Fruit fly (Drosophila melanogaster) whole organism, embryonic: ENCODE results near the gene CG6443.

Experiments used
- Asciz ChIP-seq: fragments of 200-800 bp; sonication (Bioruptor generic); optimal IDR thresholded peaks from 2 replicates; lab custom pipeline; 2017; ENCODE audit warnings: missing biosample characterization, mild to moderate bottlenecking, missing genetic modification characterization, missing genetic modification reagents
- Atf-2 ChIP-seq: fragments of 200-800 bp; sonication (Bioruptor generic); optimal IDR thresholded peaks from 2 replicates; lab custom pipeline; 2016; ENCODE audit warnings: missing biosample characterization, missing genetic modification characterization
- CG10209 ChIP-seq: fragments of 200-800 bp; sonication (Bioruptor generic); optimal IDR thresholded peaks from 3 replicates; lab custom pipeline; 2017; ENCODE audit warnings: missing biosample characterization, mild to moderate bottlenecking, missing genetic modification characterization, missing genetic modification reagents
- CG11696 ChIP-seq: fragments of 200-800 bp; sonication (Bioruptor generic); IDR thresholded peaks from 2 replicates; pipeline ENCODE4 v1.3.6; 2022; ENCODE audit warnings: missing biosample characterization, missing genetic modification characterization
- CG11723 ChIP-seq: fragments of 200-800 bp; sonication (Bioruptor generic); optimal IDR thresholded peaks from 2 replicates; lab custom pipeline; 2017; ENCODE audit warnings: missing biosample characterization, mild to moderate bottlenecking, missing genetic modification characterization
- CG1233 ChIP-seq: fragments of 200-800 bp; sonication (Bioruptor generic); optimal IDR thresholded peaks from 4 replicates; lab custom pipeline; 2018; ENCODE audit warnings: missing biosample characterization, mild to moderate bottlenecking, missing genetic modification characterization
- CG15269 ChIP-seq: fragments of 200-800 bp; sonication (Bioruptor generic); optimal IDR thresholded peaks from 2 replicates; lab custom pipeline; 2018; ENCODE audit warnings: missing biosample characterization, mild to moderate bottlenecking, missing genetic modification characterization, moderate library complexity
- CG15479 ChIP-seq: fragments of 200-800 bp; sonication (Bioruptor generic); optimal IDR thresholded peaks from 3 replicates; lab custom pipeline; 2019; ENCODE audit warnings: missing biosample characterization, mild to moderate bottlenecking, missing genetic modification characterization, moderate library complexity
- CG15696 ChIP-seq: fragments of 200-800 bp; sonication (Bioruptor generic); optimal IDR thresholded peaks from 2 replicates; lab custom pipeline; 2019; ENCODE audit warnings: missing biosample characterization, mild to moderate bottlenecking, missing genetic modification characterization, moderate library complexity
- CG1603 ChIP-seq: fragments of 200-800 bp; sonication (Bioruptor generic); optimal IDR thresholded peaks from 2 replicates; lab custom pipeline; 2019; ENCODE audit warnings: missing biosample characterization, mild to moderate bottlenecking, missing genetic modification characterization, moderate library complexity
- CG17612 ChIP-seq: fragments of 200-800 bp; sonication (Bioruptor generic); IDR thresholded peaks from 2 replicates; pipeline ENCODE4 v1.3.6; 2022; ENCODE audit warnings: missing biosample characterization, missing genetic modification characterization
- CG17912 ChIP-seq: fragments of 200-800 bp; sonication (Bioruptor generic); optimal IDR thresholded peaks from 2 replicates; lab custom pipeline; 2018; ENCODE audit warnings: missing biosample characterization, mild to moderate bottlenecking, missing genetic modification characterization
- CG2875 ChIP-seq: fragments of 200-800 bp; sonication (Bioruptor generic); optimal IDR thresholded peaks from 2 replicates; lab custom pipeline; 2017; ENCODE audit warnings: missing biosample characterization, mild to moderate bottlenecking, missing genetic modification characterization, missing genetic modification reagents
- CG3163 ChIP-seq: fragments of 200-800 bp; sonication (Bioruptor generic); optimal IDR thresholded peaks from 3 replicates; lab custom pipeline; 2016; ENCODE audit warnings: missing biosample characterization, missing genetic modification characterization
- CG32767 ChIP-seq: fragments of 200-800 bp; sonication (Bioruptor generic); IDR thresholded peaks from 2 replicates; pipeline ENCODE4 v1.3.6; 2022; ENCODE audit warnings: missing biosample characterization, missing genetic modification characterization
- CG4854 ChIP-seq: fragments of 200-800 bp; sonication (Bioruptor generic); optimal IDR thresholded peaks from 2 replicates; lab custom pipeline; 2016; ENCODE audit warnings: missing biosample characterization, missing genetic modification characterization, inconsistent platforms
- CG6175 ChIP-seq: fragments of 200-800 bp; sonication (Bioruptor generic); IDR thresholded peaks from 3 replicates; pipeline ENCODE4 v1.3.6; 2022; ENCODE audit warnings: missing biosample characterization, missing genetic modification characterization
- CG6765 ChIP-seq: fragments of 200-800 bp; sonication (Bioruptor generic); optimal IDR thresholded peaks from 3 replicates; lab custom pipeline; 2017; ENCODE audit warnings: missing biosample characterization, mild to moderate bottlenecking, missing genetic modification characterization
- CG7271 ChIP-seq: fragments of 200-800 bp; sonication (Bioruptor generic); optimal IDR thresholded peaks from 2 replicates; lab custom pipeline; 2018; ENCODE audit warnings: missing biosample characterization, mild to moderate bottlenecking, missing genetic modification characterization, moderate library complexity
- CG7357 ChIP-seq: fragments of 200-800 bp; sonication (Bioruptor generic); IDR thresholded peaks from 3 replicates; pipeline ENCODE4 v1.3.6; 2022; ENCODE audit warnings: missing biosample characterization, missing genetic modification characterization
- Camta ChIP-seq: fragments of 200-800 bp; sonication (Bioruptor generic); optimal IDR thresholded peaks from 2 replicates; lab custom pipeline; 2016; ENCODE audit warnings: missing biosample characterization, missing genetic modification characterization
- Dll ChIP-seq: fragments of 200-800 bp; sonication (Bioruptor generic); IDR thresholded peaks from 4 replicates; pipeline ENCODE4 v1.3.6; 2022; ENCODE audit warnings: missing biosample characterization, missing genetic modification characterization; ENCODE audit not compliant: partially characterized antibody
- Doc3 ChIP-seq: fragments of 200-800 bp; sonication (Bioruptor generic); IDR thresholded peaks from 3 replicates; pipeline ENCODE4 v1.3.6; 2022; ENCODE audit warnings: missing biosample characterization, missing genetic modification characterization; ENCODE audit not compliant: partially characterized antibody
- HLH54F ChIP-seq: fragments of 200-800 bp; sonication (Bioruptor generic); optimal IDR thresholded peaks from 3 replicates; lab custom pipeline; 2016; ENCODE audit warnings: missing biosample characterization, missing genetic modification characterization
- HmgD ChIP-seq: fragments of 200-800 bp; sonication (Bioruptor generic); optimal IDR thresholded peaks from 3 replicates; lab custom pipeline; 2016; ENCODE audit warnings: missing biosample characterization, missing genetic modification characterization
- Hsf ChIP-seq: fragments of 200-800 bp; sonication (Bioruptor generic); optimal IDR thresholded peaks from 3 replicates; lab custom pipeline; 2016; ENCODE audit warnings: missing biosample characterization, missing genetic modification characterization
- Jarid2 ChIP-seq: fragments of 200-800 bp; sonication (Bioruptor generic); optimal IDR thresholded peaks from 3 replicates; lab custom pipeline; 2017; ENCODE audit warnings: mild to moderate bottlenecking, missing biosample characterization, missing genetic modification reagents, missing genetic modification characterization
- Lim3 ChIP-seq: fragments of 200-800 bp; sonication (Bioruptor generic); IDR thresholded peaks from 2 replicates; pipeline ENCODE4 v1.3.6; 2022; ENCODE audit warnings: missing biosample characterization, missing genetic modification characterization
- Med ChIP-seq: fragments of 200-800 bp; sonication (Bioruptor generic); peaks from one replicate; lab custom pipeline; 2016; ENCODE audit warnings: missing biosample characterization, missing genetic modification characterization, mild to moderate bottlenecking, inconsistent platforms, moderate library complexity
- Mrtf ChIP-seq: fragments of 200-800 bp; sonication (Bioruptor generic); IDR thresholded peaks from 3 replicates; pipeline ENCODE4 v1.3.6; 2022; ENCODE audit warnings: missing biosample characterization, missing genetic modification characterization
- Sry-δ ChIP-seq: fragments of 200-800 bp; sonication (Bioruptor generic); optimal IDR thresholded peaks from 2 replicates; lab custom pipeline; 2016; ENCODE audit warnings: missing biosample characterization, missing genetic modification characterization
- bbx ChIP-seq: fragments of 200-800 bp; sonication (Bioruptor generic); IDR thresholded peaks from 2 replicates; pipeline ENCODE4 v1.3.6; 2022; ENCODE audit warnings: missing biosample characterization, missing genetic modification characterization; ENCODE audit not compliant: partially characterized antibody
- btn ChIP-seq: fragments of 200-800 bp; sonication (Bioruptor generic); optimal IDR thresholded peaks from 2 replicates; lab custom pipeline; 2016; ENCODE audit warnings: missing biosample characterization, missing genetic modification characterization
- chif ChIP-seq, 2 experiments: fragments of 200-800 bp; sonication (Bioruptor generic); optimal IDR thresholded peaks; 3 replicates each; lab custom pipeline; 2016; ENCODE audit warnings: missing biosample characterization in 2 of 2, missing genetic modification characterization in 2 of 2
- crc ChIP-seq: fragments of 200-800 bp; sonication (Bioruptor generic); optimal IDR thresholded peaks from 2 replicates; lab custom pipeline; 2016; ENCODE audit warnings: missing biosample characterization, missing genetic modification characterization
- cwo ChIP-seq: fragments of 200-800 bp; sonication (Bioruptor generic); optimal IDR thresholded peaks from 3 replicates; lab custom pipeline; 2017; ENCODE audit warnings: missing biosample characterization, missing genetic modification characterization, mild to moderate bottlenecking, moderate library complexity, missing genetic modification reagents
- gcm ChIP-seq: fragments of 200-800 bp; sonication (Bioruptor generic); optimal IDR thresholded peaks from 2 replicates; lab custom pipeline; 2019; ENCODE audit warnings: missing biosample characterization, mild to moderate bottlenecking, missing genetic modification characterization, moderate library complexity
- ken ChIP-seq: fragments of 200-800 bp; sonication (Bioruptor generic); IDR thresholded peaks from 3 replicates; pipeline ENCODE4 v1.3.6; 2022; ENCODE audit warnings: missing biosample characterization, missing genetic modification characterization
- lilli ChIP-seq: fragments of 200-800 bp; sonication (Bioruptor generic); optimal IDR thresholded peaks from 3 replicates; lab custom pipeline; 2016; ENCODE audit warnings: missing biosample characterization, missing genetic modification characterization
- maf-S ChIP-seq: fragments of 200-800 bp; sonication (Bioruptor generic); optimal IDR thresholded peaks from 2 replicates; lab custom pipeline; 2016; ENCODE audit warnings: missing biosample characterization, missing genetic modification characterization
- mirr ChIP-seq: fragments of 200-800 bp; sonication (Bioruptor generic); optimal IDR thresholded peaks from 3 replicates; lab custom pipeline; 2018; ENCODE audit warnings: missing biosample characterization, mild to moderate bottlenecking, missing genetic modification characterization
- nau ChIP-seq: fragments of 200-800 bp; sonication (Bioruptor generic); optimal IDR thresholded peaks from 3 replicates; lab custom pipeline; 2017; ENCODE audit warnings: missing biosample characterization, mild to moderate bottlenecking, missing genetic modification characterization, missing genetic modification reagents
- ranshi ChIP-seq: fragments of 200-800 bp; sonication (Bioruptor generic); IDR thresholded peaks from 2 replicates; pipeline ENCODE4 v1.3.6; 2022; ENCODE audit warnings: missing biosample characterization, missing genetic modification characterization
- schlank ChIP-seq: fragments of 200-800 bp; sonication (Bioruptor generic); optimal IDR thresholded peaks from 2 replicates; lab custom pipeline; 2018; ENCODE audit warnings: missing biosample characterization, mild to moderate bottlenecking, missing genetic modification characterization
- tll ChIP-seq, 2 experiments: fragments of 200-800 bp in 1 of 2; fragments of >200 bp in 1 of 2; sonication (Bioruptor generic) in 1 of 2; optimal IDR thresholded peaks; 2 replicates each; lab custom pipeline; 2017 to 2019; ENCODE audit warnings: missing biosample characterization in 2 of 2, missing genetic modification characterization in 2 of 2, mild to moderate bottlenecking in 1 of 2, moderate library complexity in 1 of 2
- ttk ChIP-seq: fragments of 200-800 bp; sonication (Bioruptor generic); IDR thresholded peaks from 2 replicates; pipeline ENCODE4 v2.1.2; 2022; ENCODE audit warnings: missing biosample characterization, missing genetic modification characterization
- usp ChIP-seq: fragments of >200 bp; optimal IDR thresholded peaks from 2 replicates; lab custom pipeline; 2017; ENCODE audit warnings: missing biosample characterization, missing genetic modification characterization
- vfl ChIP-seq: fragments of 200-800 bp; sonication (Bioruptor generic); optimal IDR thresholded peaks from 2 replicates; lab custom pipeline; 2016; ENCODE audit warnings: missing biosample characterization, missing genetic modification characterization
- vnd ChIP-seq: fragments of 200-800 bp; sonication (Bioruptor generic); IDR thresholded peaks from 3 replicates; pipeline ENCODE4 v1.3.6; 2022; ENCODE audit warnings: missing biosample characterization, missing genetic modification characterization; ENCODE audit not compliant: partially characterized antibody
- zen ChIP-seq: fragments of 200-800 bp; sonication (Bioruptor generic); optimal IDR thresholded peaks from 3 replicates; lab custom pipeline; 2018; ENCODE audit warnings: missing biosample characterization, mild to moderate bottlenecking, missing genetic modification characterization, moderate library complexity

The CG6443 gene

dm6 chr2L:10703281-10703680 is 25.5 kb upstream of the CG6443 start, which contains the start of gene CG6415 (continued):
- TF ChIP-seq ttk (GFP tag; lab: Robert Waterston, UW) (peak; percentile 74), Dll (GFP tag; lab: Robert Waterston, UW) (no peak), Sry-δ (peak; percentile 42), Asciz (GFP tag; lab: Kevin White, UChicago) (peak; percentile 44), CG10209 (peak; percentile 66), CG32767 (GFP tag; lab: Robert Waterston, UW) (peak; percentile 21; the same call in 1 of the 2 replicates), Atf-2 (GFP tag; lab: Kevin White, UChicago) (peak; percentile 61), bbx (GFP tag; lab: Robert Waterston, UW) (no peak), usp (GFP tag; lab: Kevin White, UChicago) (no peak), Lim3 (GFP tag; lab: Robert Waterston, UW) (no peak), tll (GFP tag; optimal IDR thresholded peaks at IDR 0.05; lab: Kevin White, UChicago) (no peak), chif (GFP tag; optimal IDR thresholded peaks at IDR 0.05; lab: Kevin White, UChicago) (peak; percentile 36 to 75), mirr (peak; percentile 12), CG7357 (GFP tag; lab: Robert Waterston, UW) (peak; percentile 72), crc (GFP tag; lab: Kevin White, UChicago) (peak; percentile 52), Hsf (peak; percentile 73), zen (tag; lab: Kevin White, UChicago) (peak; percentile 81), CG2875 (GFP tag; lab: Kevin White, UChicago) (peak; percentile 60), lilli (peak; percentile 77), CG6175 (GFP tag; lab: Robert Waterston, UW) (no peak), Mrtf (GFP tag; lab: Robert Waterston, UW) (peak; percentile 57; the same call in 2 of the 3 replicates), HLH54F (peak; percentile 36), schlank (tag; lab: Kevin White, UChicago) (peak; percentile 25), btn (peak; percentile 30), CG15479 (GFP tag; lab: Kevin White, UChicago) (peak; percentile 64), CG17612 (GFP tag; lab: Robert Waterston, UW) (peak; percentile 60), CG15269 (tag; lab: Kevin White, UChicago) (peak; percentile 75), CG17912 (GFP tag; lab: Kevin White, UChicago) (no peak), Jarid2 (GFP tag; lab: Kevin White, UChicago) (peak; percentile 23), CG15696 (tag; lab: Kevin White, UChicago) (peak; percentile 81), CG6765 (GFP tag; lab: Kevin White, UChicago) (peak; percentile 44), CG1603 (peak; percentile 84), Camta (GFP tag; lab: Kevin White, UChicago) (peak; percentile 64), ranshi (GFP tag; lab: Robert Waterston, UW) (peak; percentile 64), Doc3 (GFP tag; lab: Robert Waterston, UW) (no peak), CG7271 (tag; lab: Kevin White, UChicago) (no peak), CG3163 (GFP tag; lab: Kevin White, UChicago) (peak; percentile 42), CG4854 (peak; percentile 20), vnd (GFP tag; lab: Robert Waterston, UW) (no peak), CG11696 (peak; percentile 58; the same call in 1 of the 2 replicates), CG1233 (peak; percentile 65), Med (peak; percentile 95), CG11723 (GFP tag; lab: Kevin White, UChicago) (peak; percentile 40), HmgD (GFP tag; lab: Kevin White, UChicago) (no peak), vfl (no peak), cwo (GFP tag; lab: Kevin White, UChicago) (peak; percentile 63), ken (GFP tag; lab: Robert Waterston, UW) (peak; percentile 68), maf-S (GFP tag; lab: Kevin White, UChicago) (peak; percentile 51), nau (GFP tag; lab: Kevin White, UChicago) (peak; percentile 31), gcm (GFP tag; lab: Kevin White, UChicago) (no peak)
